Worm (Caenorhabditis elegans) whole organism, L4 larva: ENCODE data around the gene col-176.

Experiments
- D1046.2 ChIP-seq: fragments of 200-800 bp; sonication (Bioruptor generic); IDR thresholded peaks from 2 replicates; pipeline ENCODE4 v1.3.6; 2022; ENCODE audit warnings: missing genetic modification characterization, missing compliant biosample characterization
- F10B5.3 ChIP-seq: sonication (generic microtip); optimal IDR thresholded peaks from 2 replicates; lab custom pipeline; 2016; ENCODE audit warnings: mild to moderate bottlenecking, missing genetic modification characterization, missing compliant biosample characterization
- F26F4.8 ChIP-seq: fragments of 200-800 bp; sonication (Bioruptor generic); conservative IDR thresholded peaks from 2 replicates; pipeline ENCODE4 v1.3.6; 2022; ENCODE audit warnings: missing genetic modification characterization, missing compliant biosample characterization
- F44E2.7 ChIP-seq: fragments of 200-800 bp; sonication (Bioruptor generic); IDR thresholded peaks from 2 replicates; pipeline ENCODE4 v2.1.2; 2022; ENCODE audit warnings: missing genetic modification characterization, missing compliant biosample characterization
- F49E8.2 ChIP-seq: sonication (generic microtip); optimal IDR thresholded peaks from 2 replicates; lab custom pipeline; 2016; ENCODE audit warnings: missing compliant biosample characterization, mild to moderate bottlenecking, missing genetic modification characterization, borderline replicate concordance
- R02D3.7 ChIP-seq: fragments of 150-350 bp; sonication (generic microtip); optimal IDR thresholded peaks from 3 replicates; lab custom pipeline; 2014; ENCODE audit warnings: missing biosample characterization, missing genetic modification characterization
- Y48G9A.11 ChIP-seq: fragments of 200-800 bp; sonication (Bioruptor generic); IDR thresholded peaks from 2 replicates; pipeline ENCODE4 v1.3.6; 2022; ENCODE audit warnings: missing genetic modification reagents, missing genetic modification characterization, missing compliant biosample characterization
- Y75B8A.6 ChIP-seq: fragments of 200-800 bp; sonication (Bioruptor generic); IDR thresholded peaks from 2 replicates; pipeline ENCODE4 v1.3.6; 2022; ENCODE audit warnings: missing genetic modification reagents, missing genetic modification characterization, missing compliant biosample characterization
- ZK337.2 ChIP-seq: fragments of 200-800 bp; sonication (Bioruptor generic); IDR thresholded peaks from 2 replicates; pipeline ENCODE4 v1.3.6; 2022; ENCODE audit warnings: missing genetic modification reagents, missing genetic modification characterization, missing compliant biosample characterization
- ZK546.5 ChIP-seq, 2 experiments: sonication (generic microtip); optimal IDR thresholded peaks; 2 replicates each; lab custom pipeline; 2017; ENCODE audit warnings: missing biosample characterization in 2 of 2, missing genetic modification characterization in 2 of 2
- attf-4 ChIP-seq: sonication (generic microtip); optimal IDR thresholded peaks from 3 replicates; lab custom pipeline; 2017; ENCODE audit warnings: missing biosample characterization, missing genetic modification characterization
- ces-1 ChIP-seq: fragments of 150-350 bp; sonication (generic microtip); optimal IDR thresholded peaks from 4 replicates; lab custom pipeline; 2014; ENCODE audit warnings: missing biosample characterization, missing genetic modification reagents, missing genetic modification characterization
- daf-16 ChIP-seq, 3 experiments: sonication (generic microtip); optimal IDR thresholded peaks; 2 replicates each; lab custom pipeline; 2016 to 2017; ENCODE audit warnings: missing genetic modification characterization in 3 of 3, missing genetic modification reagents in 3 of 3, mild to moderate bottlenecking in 2 of 3, missing compliant biosample characterization in 2 of 3, missing biosample characterization in 1 of 3, moderate library complexity in 1 of 3
- daf-19 ChIP-seq: fragments of 200-800 bp; sonication (Bioruptor generic); conservative IDR thresholded peaks from 2 replicates; pipeline ENCODE4 v1.3.6; 2022; ENCODE audit warnings: missing genetic modification characterization, missing compliant biosample characterization
- daf-8 ChIP-seq: fragments of 200-800 bp; sonication (Bioruptor generic); IDR thresholded peaks from 2 replicates; pipeline ENCODE4 v1.3.6; 2022; ENCODE audit warnings: missing genetic modification characterization, missing compliant biosample characterization
- dmd-6 ChIP-seq: fragments of 200-800 bp; sonication (Bioruptor generic); IDR thresholded peaks from 2 replicates; pipeline ENCODE4 v1.3.6; 2022; ENCODE audit warnings: missing genetic modification reagents, missing genetic modification characterization, missing compliant biosample characterization
- dpl-1 ChIP-seq: fragments of 150-350 bp; optimal IDR thresholded peaks from 2 replicates; lab custom pipeline; 2014; ENCODE audit warnings: missing biosample characterization, missing genetic modification reagents, missing genetic modification characterization
- dve-1 ChIP-seq: sonication (generic microtip); optimal IDR thresholded peaks from 2 replicates; lab custom pipeline; 2017; ENCODE audit warnings: antibody characterized with exemption, mild to moderate bottlenecking, missing genetic modification characterization, missing compliant biosample characterization; ENCODE audit not compliant: insufficient read depth
- fkh-10 ChIP-seq: fragments of 150-350 bp; optimal IDR thresholded peaks from 2 replicates; lab custom pipeline; 2014; ENCODE audit warnings: missing biosample characterization, missing genetic modification reagents, missing genetic modification characterization
- hif-1 ChIP-seq, 2 experiments: sonication (generic microtip); optimal IDR thresholded peaks; 2 replicates each; lab custom pipeline; 2016 to 2017; ENCODE audit warnings: missing compliant biosample characterization in 2 of 2, missing genetic modification characterization in 2 of 2, missing genetic modification reagents in 2 of 2, missing genotype in 2 of 2, mild to moderate bottlenecking in 1 of 2
- hlh-11 ChIP-seq: fragments of 200-800 bp; sonication (Bioruptor generic); optimal IDR thresholded peaks from 2 replicates; lab custom pipeline; 2018; ENCODE audit warnings: mild to moderate bottlenecking, missing genetic modification characterization, missing compliant biosample characterization
- hlh-30 ChIP-seq: sonication (generic microtip); optimal IDR thresholded peaks from 2 replicates; lab custom pipeline; 2017; ENCODE audit warnings: antibody characterized with exemption, mild to moderate bottlenecking, missing genetic modification characterization, missing compliant biosample characterization; ENCODE audit not compliant: insufficient read depth
- jun-1 ChIP-seq: fragments of 150-350 bp; optimal IDR thresholded peaks from 2 replicates; lab custom pipeline; 2014; ENCODE audit warnings: missing biosample characterization, missing genetic modification reagents, missing genetic modification characterization
- lim-7 ChIP-seq: fragments of 200-800 bp; sonication (Bioruptor generic); IDR thresholded peaks from 2 replicates; pipeline ENCODE4 v1.3.6; 2022; ENCODE audit warnings: missing genetic modification characterization, missing compliant biosample characterization
- lsy-2 ChIP-seq, 2 experiments: fragments of 150-350 bp in 1 of 2; sonication (generic microtip) in 1 of 2; optimal IDR thresholded peaks; 2 replicates each; lab custom pipeline; 2014 to 2017; ENCODE audit warnings: missing biosample characterization in 2 of 2, missing genetic modification characterization in 2 of 2
- madf-5 ChIP-seq, 2 experiments: fragments of 200-800 bp; sonication (Bioruptor generic); IDR thresholded peaks; 2 replicates each; pipeline ENCODE4 v1.3.6; 2022; ENCODE audit warnings: missing compliant biosample characterization in 2 of 2, missing genetic modification characterization in 2 of 2
- mdl-1 ChIP-seq, 2 experiments: fragments of 150-350 bp in 1 of 2; sonication (generic microtip) in 1 of 2; optimal IDR thresholded peaks; 2 replicates each; lab custom pipeline; 2014 to 2017; ENCODE audit warnings: missing biosample characterization in 2 of 2, missing genetic modification characterization in 2 of 2
- mdt-29 ChIP-seq: fragments of 200-800 bp; sonication (Bioruptor generic); IDR thresholded peaks from 2 replicates; pipeline ENCODE4 v1.3.6; 2022; ENCODE audit warnings: missing genetic modification reagents, missing genetic modification characterization, missing compliant biosample characterization
- mes-2 ChIP-seq: sonication (generic microtip); optimal IDR thresholded peaks from 2 replicates; lab custom pipeline; 2016; ENCODE audit warnings: missing genotype, mild to moderate bottlenecking, missing genetic modification characterization, missing compliant biosample characterization; ENCODE audit not compliant: poor library complexity, severe bottlenecking
- mxl-2 ChIP-seq: fragments of 200-800 bp; sonication (Bioruptor generic); conservative IDR thresholded peaks from 2 replicates; pipeline ENCODE4 v1.3.6; 2022; ENCODE audit warnings: missing genetic modification reagents, missing genetic modification characterization, missing compliant biosample characterization
- mxl-3 ChIP-seq: fragments of 200-800 bp; sonication (Bioruptor generic); optimal IDR thresholded peaks from 2 replicates; lab custom pipeline; 2018; ENCODE audit warnings: mild to moderate bottlenecking, missing genetic modification characterization, missing compliant biosample characterization
- nhr-25 ChIP-seq: sonication (generic microtip); optimal IDR thresholded peaks from 2 replicates; lab custom pipeline; 2017; ENCODE audit warnings: missing genetic modification characterization, mild to moderate bottlenecking, missing compliant biosample characterization, antibody characterized with exemption, moderate library complexity, borderline replicate concordance; ENCODE audit not compliant: insufficient read depth
- nhr-28 ChIP-seq: fragments of 150-350 bp; optimal IDR thresholded peaks from 2 replicates; lab custom pipeline; 2014; ENCODE audit warnings: missing biosample characterization, missing genetic modification characterization
- nhr-42 ChIP-seq: fragments of 200-800 bp; sonication (Bioruptor generic); IDR thresholded peaks from 2 replicates; pipeline ENCODE4 v1.3.6; 2022; ENCODE audit warnings: missing genetic modification characterization, missing compliant biosample characterization
- nhr-48 ChIP-seq: sonication (generic microtip); optimal IDR thresholded peaks from 2 replicates; lab custom pipeline; 2016; ENCODE audit warnings: mild to moderate bottlenecking, missing genetic modification characterization, missing compliant biosample characterization
- pha-4 ChIP-seq, 2 experiments: fragments of 150-350 bp in 1 of 2; fragments of 200-800 bp in 1 of 2; sonication (Bioruptor generic) in 1 of 2; IDR thresholded peaks in 1 of 2; optimal IDR thresholded peaks in 1 of 2; 2 replicates each; pipeline versions ENCODE4 v1.3.6 to Lab custom; 2014 to 2022; ENCODE audit warnings: missing genetic modification characterization in 2 of 2, missing genetic modification reagents in 2 of 2, missing biosample characterization in 1 of 2, missing compliant biosample characterization in 1 of 2
- php-3 ChIP-seq: fragments of 200-800 bp; sonication (Bioruptor generic); IDR thresholded peaks from 2 replicates; pipeline ENCODE4 v1.3.6; 2022; ENCODE audit warnings: missing genetic modification reagents, missing genetic modification characterization, missing compliant biosample characterization
- rbr-2 ChIP-seq: sonication (generic microtip); optimal IDR thresholded peaks from 2 replicates; lab custom pipeline; 2016; ENCODE audit warnings: missing genotype, missing genetic modification characterization, missing compliant biosample characterization
- sdz-12 ChIP-seq: fragments of 200-800 bp; sonication (Bioruptor generic); optimal IDR thresholded peaks from 2 replicates; lab custom pipeline; 2018; ENCODE audit warnings: mild to moderate bottlenecking, missing genetic modification characterization, missing compliant biosample characterization
- skn-1 ChIP-seq: fragments of 150-350 bp; optimal IDR thresholded peaks from 2 replicates; lab custom pipeline; 2014; ENCODE audit warnings: missing biosample characterization, missing genetic modification characterization
- snpc-1.2 ChIP-seq: fragments of 200-800 bp; sonication (Bioruptor generic); IDR thresholded peaks from 2 replicates; pipeline ENCODE4 v1.3.6; 2022; ENCODE audit warnings: missing genetic modification reagents, missing genetic modification characterization, missing compliant biosample characterization
- unc-130 ChIP-seq: sonication (generic microtip); optimal IDR thresholded peaks from 2 replicates; lab custom pipeline; 2016; ENCODE audit warnings: missing genetic modification reagents, missing genetic modification characterization, missing compliant biosample characterization
- unc-62 ChIP-seq, 3 experiments: fragments of 150-350 bp in 1 of 3; sonication (generic microtip); optimal IDR thresholded peaks in 2 of 3; peaks in 1 of 3; 1 replicate in 1 of 3; 2 replicates in 2 of 3; lab custom pipeline; 2014 to 2017; ENCODE audit warnings: missing biosample characterization in 3 of 3, missing genetic modification characterization in 3 of 3, missing genetic modification reagents in 3 of 3, missing genotype in 1 of 3
- zag-1 ChIP-seq: fragments of 150-350 bp; optimal IDR thresholded peaks from 2 replicates; lab custom pipeline; 2014; ENCODE audit warnings: missing biosample characterization, missing genetic modification characterization
- zip-2 ChIP-seq: fragments of 150-350 bp; optimal IDR thresholded peaks from 2 replicates; lab custom pipeline; 2014; ENCODE audit warnings: missing biosample characterization, missing genetic modification characterization
- ztf-7 ChIP-seq: fragments of 150-350 bp; optimal IDR thresholded peaks from 2 replicates; lab custom pipeline; 2014; ENCODE audit warnings: missing biosample characterization, missing genetic modification characterization

Gene col-176

ce11 chrX:10051625-10052024, 25.8 kb upstream of the col-176 start (continued):
- TF ChIP-seq hif-1 (tag; optimal IDR thresholded peaks at IDR 0.05; lab: Kevin White, UChicago) = peak; percentile 94 to 98
- TF ChIP-seq mdl-1 (tag; optimal IDR thresholded peaks at IDR 0.05; lab: Kevin White, UChicago) = peak in 1 of 2 experiments; percentile 82
- no peak for TF ChIP-seq mes-2 (tag; lab: Kevin White, UChicago)
- no peak for TF ChIP-seq jun-1 (tag; lab: Kevin White, UChicago)
- TF ChIP-seq zip-2 (tag; lab: Kevin White, UChicago) = peak; percentile 43
- TF ChIP-seq sdz-12 = no peak
- no peak for TF ChIP-seq lsy-2 (tag; optimal IDR thresholded peaks at IDR 0.05; lab: Kevin White, UChicago)
- no peak for TF ChIP-seq R02D3.7
- TF ChIP-seq rbr-2 (tag; lab: Kevin White, UChicago) = no peak
- no peak for TF ChIP-seq lim-7 (GFP tag; lab: Robert Waterston, UW)
- TF ChIP-seq F26F4.8 (GFP tag; lab: Robert Waterston, UW) = no peak
- no peak for TF ChIP-seq pha-4 (GFP tag; IDR thresholded peaks at IDR 0.05; lab: Robert Waterston, UW)
- TF ChIP-seq pha-4 (tag; optimal IDR thresholded peaks at IDR 0.05; lab: Kevin White, UChicago) = no peak
- TF ChIP-seq madf-5 (GFP tag; IDR thresholded peaks at IDR 0.05; lab: Robert Waterston, UW) = no peak
- TF ChIP-seq ztf-7 = no peak
- 0 out of 2 replicates have a peak, but pooled peaks have one; percentile 53 for TF ChIP-seq mdt-29 (GFP tag; lab: Robert Waterston, UW)
- TF ChIP-seq dve-1 (tag; lab: Kevin White, UChicago) = peak; percentile 91
- no peak for TF ChIP-seq daf-8 (GFP tag; lab: Robert Waterston, UW)
- TF ChIP-seq dpl-1 (GFP tag; lab: Kevin White, UChicago) = no peak
- TF ChIP-seq F49E8.2 (tag; lab: Kevin White, UChicago) = no peak
- no peak for TF ChIP-seq Y75B8A.6 (GFP tag; lab: Robert Waterston, UW)
- no peak for TF ChIP-seq unc-130 (GFP tag; lab: Kevin White, UChicago)
- TF ChIP-seq, all 104 proteins: peak for 28

ce11 chrX:10053742-10054409, 23.5 kb upstream of the col-176 start, which contains the start of gene cbs-1:
TSS of gene cbs-1 (plus strand) at chrX:10054275.
- TF ChIP-seq attf-4 (tag; lab: Kevin White, UChicago) = no peak
- no peak for TF ChIP-seq mxl-2 (GFP tag; lab: Robert Waterston, UW)
- no peak for TF ChIP-seq daf-16 (GFP tag; optimal IDR thresholded peaks at IDR 0.05; lab: Kevin White, UChicago)
- peak; percentile 82 for TF ChIP-seq daf-16 (tag; optimal IDR thresholded peaks at IDR 0.05; lab: Kevin White, UChicago)
- no peak for TF ChIP-seq zag-1 (tag; lab: Kevin White, UChicago)
- no peak for TF ChIP-seq ZK337.2
- peak; percentile 76 for TF ChIP-seq dve-1 (tag; lab: Kevin White, UChicago)
- no peak for TF ChIP-seq snpc-1.2 (GFP tag; lab: Robert Waterston, UW)
- TF ChIP-seq hlh-11 = peak; percentile 29
- TF ChIP-seq php-3 (GFP tag; lab: Robert Waterston, UW) = peak; percentile 89
- TF ChIP-seq nhr-48 (tag; lab: Kevin White, UChicago) = peak; percentile 12
- TF ChIP-seq F10B5.3 = no peak
- TF ChIP-seq ZK546.5 (tag; optimal IDR thresholded peaks at IDR 0.05; lab: Kevin White, UChicago) = no peak
- TF ChIP-seq ces-1 (GFP tag; lab: Kevin White, UChicago) = no peak
- peak; percentile 5 for TF ChIP-seq nhr-28 (tag; lab: Kevin White, UChicago)
- peak in 1 of 2 experiments; percentile 86 for TF ChIP-seq unc-62 (GFP tag; optimal IDR thresholded peaks at IDR 0.05 in 1 of 2; lab: Kevin White, UChicago)
- no peak for TF ChIP-seq unc-62 (tag; optimal IDR thresholded peaks at IDR 0.05; lab: Kevin White, UChicago)
- TF ChIP-seq hlh-30 (tag; lab: Kevin White, UChicago) = peak; percentile 0
- no peak for TF ChIP-seq nhr-42
- TF ChIP-seq dmd-6 (GFP tag; lab: Robert Waterston, UW) = peak; percentile 15; the same call in 1 of the 2 replicates
- TF ChIP-seq nhr-25 = no peak
- TF ChIP-seq Y48G9A.11 = no peak
- TF ChIP-seq daf-19 (GFP tag; lab: Robert Waterston, UW) = no peak
- TF ChIP-seq hif-1 (tag; optimal IDR thresholded peaks at IDR 0.05; lab: Kevin White, UChicago) = no peak
- TF ChIP-seq skn-1 = no peak
- TF ChIP-seq F44E2.7 (GFP tag; lab: Robert Waterston, UW) = no peak
- no peak for TF ChIP-seq Y75B8A.6 (GFP tag; lab: Robert Waterston, UW)
- TF ChIP-seq fkh-10 (GFP tag; lab: Kevin White, UChicago) = no peak
- TF ChIP-seq mxl-3 (GFP tag; lab: Kevin White, UChicago) = no peak
- TF ChIP-seq daf-8 (GFP tag; lab: Robert Waterston, UW) = no peak
- no peak for TF ChIP-seq D1046.2 (GFP tag; lab: Robert Waterston, UW)
